Fruit fly (Drosophila melanogaster): Measurements from ENCODE around the gene CG13875.

DNA sequence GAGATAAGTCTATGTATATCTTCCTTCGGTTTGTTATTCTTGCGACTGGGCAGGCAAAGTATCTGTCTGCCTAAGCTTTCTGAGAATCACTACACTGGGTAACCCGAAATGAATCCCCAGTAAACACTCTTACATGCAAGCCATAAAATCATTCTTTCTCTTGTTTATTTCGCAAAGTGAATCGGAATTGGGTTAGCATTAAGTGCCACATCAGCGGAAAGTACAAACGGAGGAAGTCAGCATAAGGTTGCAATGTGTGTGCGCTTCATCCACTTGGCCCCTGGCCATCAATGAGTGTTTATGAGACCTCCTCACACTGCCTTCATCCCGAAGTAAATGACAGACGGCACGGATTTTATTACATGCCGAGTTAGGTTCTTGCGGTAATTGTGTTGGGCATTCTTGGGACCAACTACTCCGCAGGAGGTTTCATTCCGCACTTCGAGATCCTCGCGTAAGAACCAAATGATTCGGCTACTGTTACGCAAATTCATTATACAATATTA is 22.0 kb upstream of the CG13875 start:
- no peak for TF ChIP-seq CTCF (optimal IDR thresholded peaks at IDR 0.05)
- TF ChIP-seq CG8478 (optimal IDR thresholded peaks at IDR 0.05), result no peak
